Worm (Caenorhabditis elegans): ENCODE data around the gene C39B10.3.

DNA sequence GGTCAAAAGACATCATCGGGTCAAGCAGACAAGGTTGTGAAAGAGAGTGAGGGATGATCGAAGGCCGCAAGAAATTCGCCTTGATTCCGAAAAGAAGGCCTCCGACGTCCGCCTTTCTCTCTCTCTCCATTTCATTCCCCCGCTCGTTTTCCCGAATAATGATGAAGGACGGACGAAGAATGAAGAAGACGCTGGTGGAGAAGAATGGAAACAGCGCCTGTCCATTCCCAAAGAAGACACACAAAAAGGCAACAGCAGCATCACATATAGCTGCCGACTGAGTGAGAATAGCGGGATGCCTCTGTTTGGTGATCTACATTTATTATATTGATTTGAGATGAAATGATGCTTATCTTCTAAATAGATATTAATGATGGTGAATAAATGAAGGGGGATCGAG lies 14.7 kb upstream of the C39B10.3 start:
- no peak for TF ChIP-seq jun-1 (tag; optimal IDR thresholded peaks at IDR 0.05)
- no peak for TF ChIP-seq grh-1 (GFP tag; IDR thresholded peaks at IDR 0.05)
- TF ChIP-seq sup-37 (GFP tag; optimal IDR thresholded peaks at IDR 0.05), result no peak

Measured in whole organism, L1 larva.